Fruit fly (Drosophila melanogaster): Measurements from ENCODE around the gene CG32726.

- TF ChIP-seq CG1620 (GFP tag; optimal IDR thresholded peaks at IDR 0.05) = no peak
- no peak for TF ChIP-seq kay (GFP tag; ENCODE audit: borderline replicate concordance)
- TF ChIP-seq CG14711 (tag; optimal IDR thresholded peaks at IDR 0.05) = no peak
- TF ChIP-seq Hr96 (GFP tag; optimal IDR thresholded peaks at IDR 0.05) = no peak
- TF ChIP-seq Clk (GFP tag; optimal IDR thresholded peaks at IDR 0.05) = no peak
- TF ChIP-seq ovo (GFP tag; optimal IDR thresholded peaks at IDR 0.05) = no peak
- TF ChIP-seq cnc (optimal IDR thresholded peaks at IDR 0.05) = no peak
- TF ChIP-seq CG12768 (GFP tag; optimal IDR thresholded peaks at IDR 0.05) = no peak
- TF ChIP-seq Crg-1 (GFP tag; optimal IDR thresholded peaks at IDR 0.05) = no peak
- no peak for TF ChIP-seq CG11617 (GFP tag; optimal IDR thresholded peaks at IDR 0.05)
Observed at dm6 chrX:7416953-7417352, 8.6 kb downstream of the CG32726 start, which contains the start of gene CG34337.

Measured in whole organism, adult.